Worm (Caenorhabditis elegans) whole organism, L4 larva: ENCODE data around the gene srw-26.

Source experiments
- F26F4.8 ChIP-seq: fragments of 200-800 bp; sonication (Bioruptor generic); conservative IDR thresholded peaks from 2 replicates; pipeline ENCODE4 v1.3.6; 2022; ENCODE audit warnings: missing genetic modification characterization, missing compliant biosample characterization
- R02D3.7 ChIP-seq: fragments of 150-350 bp; sonication (generic microtip); optimal IDR thresholded peaks from 3 replicates; lab custom pipeline; 2014; ENCODE audit warnings: missing biosample characterization, missing genetic modification characterization
- ZK546.5 ChIP-seq, 2 experiments: sonication (generic microtip); optimal IDR thresholded peaks; 2 replicates each; lab custom pipeline; 2017; ENCODE audit warnings: missing biosample characterization in 2 of 2, missing genetic modification characterization in 2 of 2
- daf-16 ChIP-seq, 3 experiments: sonication (generic microtip); optimal IDR thresholded peaks; 2 replicates each; lab custom pipeline; 2016 to 2017; ENCODE audit warnings: missing genetic modification characterization in 3 of 3, missing genetic modification reagents in 3 of 3, mild to moderate bottlenecking in 2 of 3, missing compliant biosample characterization in 2 of 3, missing biosample characterization in 1 of 3, moderate library complexity in 1 of 3
- egl-27 ChIP-seq: sonication (generic microtip); optimal IDR thresholded peaks from 3 replicates; lab custom pipeline; 2017; ENCODE audit warnings: missing biosample characterization, missing genetic modification reagents, missing genetic modification characterization
- fkh-10 ChIP-seq: fragments of 150-350 bp; optimal IDR thresholded peaks from 2 replicates; lab custom pipeline; 2014; ENCODE audit warnings: missing biosample characterization, missing genetic modification reagents, missing genetic modification characterization
- hif-1 ChIP-seq, 2 experiments: sonication (generic microtip); optimal IDR thresholded peaks; 2 replicates each; lab custom pipeline; 2016 to 2017; ENCODE audit warnings: missing compliant biosample characterization in 2 of 2, missing genetic modification characterization in 2 of 2, missing genetic modification reagents in 2 of 2, missing genotype in 2 of 2, mild to moderate bottlenecking in 1 of 2
- mes-2 ChIP-seq: sonication (generic microtip); optimal IDR thresholded peaks from 2 replicates; lab custom pipeline; 2016; ENCODE audit warnings: missing genotype, mild to moderate bottlenecking, missing genetic modification characterization, missing compliant biosample characterization; ENCODE audit not compliant: poor library complexity, severe bottlenecking
- nhr-237 ChIP-seq: sonication (generic microtip); optimal IDR thresholded peaks from 2 replicates; lab custom pipeline; 2017; ENCODE audit warnings: missing biosample characterization, missing genetic modification characterization
- pha-4 ChIP-seq, 2 experiments: fragments of 150-350 bp in 1 of 2; fragments of 200-800 bp in 1 of 2; sonication (Bioruptor generic) in 1 of 2; IDR thresholded peaks in 1 of 2; optimal IDR thresholded peaks in 1 of 2; 2 replicates each; pipeline versions ENCODE4 v1.3.6 to Lab custom; 2014 to 2022; ENCODE audit warnings: missing genetic modification characterization in 2 of 2, missing genetic modification reagents in 2 of 2, missing biosample characterization in 1 of 2, missing compliant biosample characterization in 1 of 2
- unc-39 ChIP-seq: sonication (generic microtip); optimal IDR thresholded peaks from 2 replicates; lab custom pipeline; 2017; ENCODE audit warnings: missing biosample characterization, missing genetic modification characterization
- unc-62 ChIP-seq, 3 experiments: fragments of 150-350 bp in 1 of 3; sonication (generic microtip); optimal IDR thresholded peaks in 2 of 3; peaks in 1 of 3; 1 replicate in 1 of 3; 2 replicates in 2 of 3; lab custom pipeline; 2014 to 2017; ENCODE audit warnings: missing biosample characterization in 3 of 3, missing genetic modification characterization in 3 of 3, missing genetic modification reagents in 3 of 3, missing genotype in 1 of 3
- zag-1 ChIP-seq: fragments of 150-350 bp; optimal IDR thresholded peaks from 2 replicates; lab custom pipeline; 2014; ENCODE audit warnings: missing biosample characterization, missing genetic modification characterization

- TF ChIP-seq unc-39 (no peak), F26F4.8 (no peak), nhr-237 (no peak), zag-1 (no peak), R02D3.7 (tag; lab: Kevin White, UChicago) (no peak), fkh-10 (GFP tag; lab: Kevin White, UChicago) (no peak), daf-16 (GFP tag; optimal IDR thresholded peaks at IDR 0.05; lab: Kevin White, UChicago) (no peak), daf-16 (tag; optimal IDR thresholded peaks at IDR 0.05; lab: Kevin White, UChicago) (no peak), ZK546.5 (tag; optimal IDR thresholded peaks at IDR 0.05; lab: Kevin White, UChicago) (no peak), mes-2 (no peak), pha-4 (GFP tag; IDR thresholded peaks at IDR 0.05; lab: Robert Waterston, UW) (no peak), pha-4 (tag; optimal IDR thresholded peaks at IDR 0.05; lab: Kevin White, UChicago) (no peak), hif-1 (tag; optimal IDR thresholded peaks at IDR 0.05; lab: Kevin White, UChicago) (no peak), unc-62 (GFP tag; optimal IDR thresholded peaks at IDR 0.05 in 1 of 2; lab: Kevin White, UChicago) (no peak), unc-62 (tag; optimal IDR thresholded peaks at IDR 0.05; lab: Kevin White, UChicago) (no peak), egl-27 (tag; lab: Kevin White, UChicago) (no peak)
Observed at ce11 chrV:15955497-15955896, 23.2 kb upstream of the srw-26 start, which contains the start of gene srh-186.
